Worm (Caenorhabditis elegans) whole organism, L4 larva: ENCODE measurements around the gene mkk-4.

ENCODE experiments used
- attf-4 ChIP-seq: sonication (generic microtip); optimal IDR thresholded peaks from 3 replicates; lab custom pipeline; 2017; ENCODE audit warnings: missing biosample characterization, missing genetic modification characterization
- unc-62 ChIP-seq, 3 experiments: fragments of 150-350 bp in 1 of 3; sonication (generic microtip); optimal IDR thresholded peaks in 2 of 3; peaks in 1 of 3; 1 replicate in 1 of 3; 2 replicates in 2 of 3; lab custom pipeline; 2014 to 2017; ENCODE audit warnings: missing biosample characterization in 3 of 3, missing genetic modification characterization in 3 of 3, missing genetic modification reagents in 3 of 3, missing genotype in 1 of 3

- TF ChIP-seq unc-62 (GFP tag; optimal IDR thresholded peaks at IDR 0.05 in 1 of 2; lab: Kevin White, UChicago), result no peak
- no peak for TF ChIP-seq unc-62 (tag; optimal IDR thresholded peaks at IDR 0.05; lab: Kevin White, UChicago)
- no peak for TF ChIP-seq attf-4 (tag; lab: Kevin White, UChicago)
Measured at ce11 chrX:9988884-9989283, 38.8 kb upstream of the mkk-4 start.
